Worm (Caenorhabditis elegans) whole organism, late embryonic: ENCODE results near the gene somi-1.

Experiments
- C08G9.2 ChIP-seq: sonication (generic microtip); optimal IDR thresholded peaks from 2 replicates; lab custom pipeline; 2016; ENCODE audit warnings: mild to moderate bottlenecking, missing genetic modification characterization, moderate library complexity, missing compliant biosample characterization
- C38D4.7 ChIP-seq: fragments of 200-800 bp; sonication (Bioruptor generic); optimal IDR thresholded peaks from 2 replicates; lab custom pipeline; 2018; ENCODE audit warnings: mild to moderate bottlenecking, missing genetic modification characterization, moderate library complexity, missing compliant biosample characterization
- F13H6.1 ChIP-seq: sonication (generic microtip); optimal IDR thresholded peaks from 2 replicates; lab custom pipeline; 2016; ENCODE audit warnings: missing genetic modification characterization, missing compliant biosample characterization
- K02D7.2 ChIP-seq: sonication (generic microtip); optimal IDR thresholded peaks from 2 replicates; lab custom pipeline; 2017; ENCODE audit warnings: mild to moderate bottlenecking, missing genetic modification characterization, missing compliant biosample characterization
- K09A11.1 ChIP-seq: sonication (generic microtip); optimal IDR thresholded peaks from 2 replicates; lab custom pipeline; 2017; ENCODE audit warnings: antibody characterized with exemption, mild to moderate bottlenecking, missing genetic modification characterization, missing compliant biosample characterization; ENCODE audit not compliant: insufficient read depth
- Y22D7AL.16 ChIP-seq: sonication (generic microtip); optimal IDR thresholded peaks from 2 replicates; lab custom pipeline; 2016; ENCODE audit warnings: missing genetic modification characterization, missing compliant biosample characterization
- ama-1 ChIP-seq: fragments of 150-350 bp; optimal IDR thresholded peaks from 2 replicates; lab custom pipeline; 2014
- ceh-14 ChIP-seq: sonication (generic microtip); optimal IDR thresholded peaks from 2 replicates; lab custom pipeline; 2016; ENCODE audit warnings: missing genotype, missing genetic modification characterization, missing compliant biosample characterization
- ceh-18 ChIP-seq: sonication (generic microtip); optimal IDR thresholded peaks from 2 replicates; lab custom pipeline; 2016; ENCODE audit warnings: missing genetic modification characterization, missing compliant biosample characterization
- ceh-24 ChIP-seq: sonication (generic microtip); optimal IDR thresholded peaks from 2 replicates; lab custom pipeline; 2016; ENCODE audit warnings: mild to moderate bottlenecking, missing genetic modification characterization, missing compliant biosample characterization
- ceh-30 ChIP-seq: fragments of 150-350 bp; optimal IDR thresholded peaks from 2 replicates; lab custom pipeline; 2014; ENCODE audit warnings: missing biosample characterization, missing genetic modification characterization
- ceh-31 ChIP-seq: sonication (generic microtip); optimal IDR thresholded peaks from 2 replicates; lab custom pipeline; 2016; ENCODE audit warnings: missing genetic modification characterization, missing compliant biosample characterization
- ceh-34 ChIP-seq: sonication (generic microtip); optimal IDR thresholded peaks from 2 replicates; lab custom pipeline; 2016; ENCODE audit warnings: mild to moderate bottlenecking, missing genetic modification characterization, missing compliant biosample characterization
- ceh-45 ChIP-seq: fragments of 200-800 bp; sonication (Bioruptor generic); IDR thresholded peaks from 2 replicates; pipeline ENCODE4 v1.3.6; 2022; ENCODE audit warnings: missing genetic modification reagents, missing genetic modification characterization, missing compliant biosample characterization
- ceh-48 ChIP-seq: sonication (generic microtip); optimal IDR thresholded peaks from 2 replicates; lab custom pipeline; 2016; ENCODE audit warnings: missing genetic modification characterization, inconsistent platforms, missing compliant biosample characterization
- ceh-6 ChIP-seq: fragments of 200-800 bp; sonication (Bioruptor generic); optimal IDR thresholded peaks from 2 replicates; lab custom pipeline; 2018; ENCODE audit warnings: mild to moderate bottlenecking, missing genetic modification characterization, missing compliant biosample characterization
- dmd-4 ChIP-seq: sonication (generic microtip); optimal IDR thresholded peaks from 2 replicates; lab custom pipeline; 2016; ENCODE audit warnings: borderline replicate concordance, missing genetic modification characterization, missing compliant biosample characterization
- dve-1 ChIP-seq: sonication (generic microtip); optimal IDR thresholded peaks from 2 replicates; lab custom pipeline; 2017; ENCODE audit warnings: antibody characterized with exemption, mild to moderate bottlenecking, missing genetic modification characterization, missing compliant biosample characterization
- ets-4 ChIP-seq: sonication (generic microtip); optimal IDR thresholded peaks from 2 replicates; lab custom pipeline; 2016; ENCODE audit warnings: missing genetic modification characterization, missing compliant biosample characterization
- eyg-1 ChIP-seq: sonication (generic microtip); optimal IDR thresholded peaks from 2 replicates; lab custom pipeline; 2016; ENCODE audit warnings: missing genotype, missing genetic modification characterization, missing compliant biosample characterization
- fax-1 ChIP-seq: sonication (generic microtip); optimal IDR thresholded peaks from 2 replicates; lab custom pipeline; 2016; ENCODE audit warnings: missing genotype, missing genetic modification characterization, missing compliant biosample characterization
- fkh-10 ChIP-seq: fragments of 150-350 bp; optimal IDR thresholded peaks from 2 replicates; lab custom pipeline; 2014; ENCODE audit warnings: missing biosample characterization, missing genetic modification reagents, missing genetic modification characterization
- gmeb-2 ChIP-seq: sonication (generic microtip); optimal IDR thresholded peaks from 2 replicates; lab custom pipeline; 2016; ENCODE audit warnings: missing genetic modification characterization, inconsistent platforms, missing compliant biosample characterization
- hlh-15 ChIP-seq: sonication (generic microtip); optimal IDR thresholded peaks from 2 replicates; lab custom pipeline; 2016; ENCODE audit warnings: missing genetic modification characterization, missing compliant biosample characterization
- hlh-30 ChIP-seq: sonication (generic microtip); optimal IDR thresholded peaks from 2 replicates; lab custom pipeline; 2017; ENCODE audit warnings: antibody characterized with exemption, missing genetic modification characterization, missing compliant biosample characterization; ENCODE audit not compliant: insufficient read depth
- hlh-6 ChIP-seq: sonication (generic microtip); optimal IDR thresholded peaks from 2 replicates; lab custom pipeline; 2016; ENCODE audit warnings: missing genotype, missing genetic modification characterization, missing compliant biosample characterization
- hlh-8 ChIP-seq: sonication (generic microtip); optimal IDR thresholded peaks from 2 replicates; lab custom pipeline; 2016; ENCODE audit warnings: missing genotype, missing genetic modification characterization, missing compliant biosample characterization
- madf-2 ChIP-seq: sonication (generic microtip); optimal IDR thresholded peaks from 2 replicates; lab custom pipeline; 2017; ENCODE audit warnings: missing genetic modification characterization, missing compliant biosample characterization
- nfya-1 ChIP-seq: sonication (generic microtip); optimal IDR thresholded peaks from 2 replicates; lab custom pipeline; 2017; ENCODE audit warnings: missing genetic modification characterization, mild to moderate bottlenecking, missing compliant biosample characterization, antibody characterized with exemption, moderate library complexity
- nhr-232 ChIP-seq: sonication (generic microtip); optimal IDR thresholded peaks from 2 replicates; lab custom pipeline; 2016; ENCODE audit warnings: missing genetic modification characterization, missing compliant biosample characterization
- npax-4 ChIP-seq: sonication (generic microtip); optimal IDR thresholded peaks from 2 replicates; lab custom pipeline; 2016; ENCODE audit warnings: missing genetic modification characterization, missing compliant biosample characterization
- pat-9 ChIP-seq: fragments of 200-800 bp; sonication (Bioruptor generic); optimal IDR thresholded peaks from 2 replicates; lab custom pipeline; 2018; ENCODE audit warnings: mild to moderate bottlenecking, missing genetic modification characterization, moderate library complexity, missing compliant biosample characterization
- pha-2 ChIP-seq: sonication (generic microtip); optimal IDR thresholded peaks from 2 replicates; lab custom pipeline; 2017; ENCODE audit warnings: mild to moderate bottlenecking, missing genetic modification characterization, missing compliant biosample characterization
- pqm-1 ChIP-seq: sonication (generic microtip); optimal IDR thresholded peaks from 2 replicates; lab custom pipeline; 2016; ENCODE audit warnings: missing genetic modification characterization, missing compliant biosample characterization
- pros-1 ChIP-seq: fragments of 150-350 bp; optimal IDR thresholded peaks from 2 replicates; lab custom pipeline; 2014; ENCODE audit warnings: missing biosample characterization, missing genetic modification reagents, missing genetic modification characterization
- ref-2 ChIP-seq: sonication (generic microtip); optimal IDR thresholded peaks from 2 replicates; lab custom pipeline; 2016; ENCODE audit warnings: missing genetic modification characterization, missing compliant biosample characterization
- rnt-1 ChIP-seq: sonication (generic microtip); optimal IDR thresholded peaks from 2 replicates; lab custom pipeline; 2016; ENCODE audit warnings: missing genetic modification characterization, missing compliant biosample characterization
- sox-2 ChIP-seq: fragments of 200-800 bp; sonication (Bioruptor generic); IDR thresholded peaks from 2 replicates; pipeline ENCODE4 v1.3.6; 2022; ENCODE audit warnings: missing genetic modification reagents, missing genetic modification characterization, missing compliant biosample characterization
- sox-4 ChIP-seq: sonication (generic microtip); optimal IDR thresholded peaks from 2 replicates; lab custom pipeline; 2017; ENCODE audit warnings: mild to moderate bottlenecking, missing genetic modification characterization, inconsistent platforms, missing compliant biosample characterization
- tbx-2 ChIP-seq: sonication (generic microtip); optimal IDR thresholded peaks from 2 replicates; lab custom pipeline; 2016; ENCODE audit warnings: missing genetic modification characterization, missing compliant biosample characterization
- tbx-7 ChIP-seq: sonication (generic microtip); optimal IDR thresholded peaks from 2 replicates; lab custom pipeline; 2016; ENCODE audit warnings: missing genotype, missing genetic modification characterization, missing compliant biosample characterization
- ttx-3 ChIP-seq: sonication (generic microtip); optimal IDR thresholded peaks from 2 replicates; lab custom pipeline; 2016; ENCODE audit warnings: missing genetic modification reagents, missing genetic modification characterization, missing compliant biosample characterization
- unc-42 ChIP-seq: sonication (generic microtip); optimal IDR thresholded peaks from 2 replicates; lab custom pipeline; 2016; ENCODE audit warnings: missing genotype, missing genetic modification characterization, missing compliant biosample characterization
- unc-55 ChIP-seq: sonication (generic microtip); optimal IDR thresholded peaks from 2 replicates; lab custom pipeline; 2017; ENCODE audit warnings: missing biosample characterization, missing genetic modification reagents, missing genetic modification characterization
- unc-86 ChIP-seq: sonication (generic microtip); optimal IDR thresholded peaks from 2 replicates; lab custom pipeline; 2016; ENCODE audit warnings: missing genetic modification characterization, missing compliant biosample characterization
- zip-5 ChIP-seq: sonication (generic microtip); optimal IDR thresholded peaks from 2 replicates; lab custom pipeline; 2016; ENCODE audit warnings: missing genetic modification characterization, missing compliant biosample characterization
- ztf-16 ChIP-seq: sonication (generic microtip); optimal IDR thresholded peaks from 2 replicates; lab custom pipeline; 2017; ENCODE audit warnings: missing genetic modification characterization, missing compliant biosample characterization

Gene somi-1

DNA sequence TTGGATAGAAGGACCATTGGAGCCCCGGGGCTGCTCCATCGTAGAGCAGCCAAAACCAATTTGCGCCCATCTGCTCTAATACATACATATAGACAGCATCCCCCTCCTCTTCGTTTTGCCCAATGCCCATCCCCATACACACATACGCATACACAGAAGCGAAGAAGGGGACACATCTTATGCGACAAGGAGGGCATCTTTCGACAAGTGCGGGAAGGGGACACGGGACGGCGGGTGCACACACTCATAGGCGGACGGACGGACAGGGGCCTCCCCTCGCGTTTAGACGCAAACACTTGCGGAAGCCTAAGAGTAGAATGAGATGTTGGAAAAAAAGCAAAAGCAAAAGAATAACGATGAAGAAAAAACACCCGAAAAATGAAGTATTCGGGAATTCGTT, 5.2 kb upstream of the somi-1 start (continued):
- TF ChIP-seq ztf-16 (tag; lab: Kevin White, UChicago) = no peak
- no peak for TF ChIP-seq zip-5 (tag; lab: Kevin White, UChicago)
- peak; percentile 60 for TF ChIP-seq hlh-6 (tag; lab: Kevin White, UChicago)
- TF ChIP-seq tbx-2 (tag; lab: Kevin White, UChicago) = peak; percentile 64
- no peak for TF ChIP-seq tbx-7
- no peak for TF ChIP-seq npax-4
- TF ChIP-seq pat-9 (tag; lab: Kevin White, UChicago) = no peak
- TF ChIP-seq hlh-30 (tag; lab: Kevin White, UChicago) = peak; percentile 31
- peak; percentile 75 for TF ChIP-seq ceh-31 (tag; lab: Kevin White, UChicago)
- peak; percentile 64 for TF ChIP-seq ceh-14
- TF ChIP-seq ama-1 (lab: Kevin White, UChicago) = no peak
- TF ChIP-seq ceh-45 (GFP tag; lab: Robert Waterston, UW) = no peak
- no peak for TF ChIP-seq ceh-48 (tag; lab: Kevin White, UChicago)
- no peak for TF ChIP-seq ceh-24 (tag; lab: Kevin White, UChicago)
- TF ChIP-seq dmd-4 (tag; lab: Kevin White, UChicago) = peak; percentile 62
- TF ChIP-seq fkh-10 = no peak
- no peak for TF ChIP-seq K02D7.2
- peak; percentile 61 for TF ChIP-seq pros-1 (tag; lab: Kevin White, UChicago)
- no peak for TF ChIP-seq ceh-30 (tag; lab: Kevin White, UChicago)
- peak; percentile 34 for TF ChIP-seq sox-4
- no peak for TF ChIP-seq nhr-232 (tag; lab: Kevin White, UChicago)
- peak; percentile 72 for TF ChIP-seq ceh-34
- TF ChIP-seq K09A11.1 (tag; lab: Kevin White, UChicago) = no peak
- TF ChIP-seq ets-4 (tag; lab: Kevin White, UChicago) = no peak
- TF ChIP-seq sox-2 (GFP tag; lab: Robert Waterston, UW) = no peak
- peak; percentile 29 for TF ChIP-seq ceh-18 (tag; lab: Kevin White, UChicago)
- no peak for TF ChIP-seq ref-2
- TF ChIP-seq unc-55 (GFP tag; lab: Kevin White, UChicago) = peak; percentile 62
- TF ChIP-seq ceh-6 (GFP tag; lab: Kevin White, UChicago) = peak; percentile 24
- no peak for TF ChIP-seq dve-1 (tag; lab: Kevin White, UChicago)
- no peak for TF ChIP-seq Y22D7AL.16
- peak; percentile 42 for TF ChIP-seq nfya-1
- peak; percentile 13 for TF ChIP-seq eyg-1 (tag; lab: Kevin White, UChicago)
- peak; percentile 34 for TF ChIP-seq hlh-8
- TF ChIP-seq madf-2 (tag; lab: Kevin White, UChicago) = peak; percentile 2
- TF ChIP-seq unc-42 = peak; percentile 66
- TF ChIP-seq fax-1 (tag; lab: Kevin White, UChicago) = peak; percentile 5
- TF ChIP-seq gmeb-2 (tag; lab: Kevin White, UChicago) = no peak
- no peak for TF ChIP-seq pqm-1 (tag; lab: Kevin White, UChicago)
- TF ChIP-seq F13H6.1 (tag; lab: Kevin White, UChicago) = no peak
- no peak for TF ChIP-seq ttx-3
- TF ChIP-seq C38D4.7 (GFP tag; lab: Kevin White, UChicago) = peak; percentile 25
- no peak for TF ChIP-seq pha-2
- TF ChIP-seq rnt-1 (tag; lab: Kevin White, UChicago) = peak; percentile 6
- peak; percentile 43 for TF ChIP-seq hlh-15 (tag; lab: Kevin White, UChicago)
- TF ChIP-seq C08G9.2 (tag; lab: Kevin White, UChicago) = peak; percentile 23
- no peak for TF ChIP-seq unc-86 (tag; lab: Kevin White, UChicago)
